Worm (Caenorhabditis elegans): ENCODE data around the gene F17A2.13.

The F17A2.13 gene

ce11 chrX:12313779-12314178, 7.7 kb upstream of the F17A2.13 start:
- no peak for TF ChIP-seq unc-62 (GFP tag; optimal IDR thresholded peaks at IDR 0.05)

- no peak for TF ChIP-seq unc-62 (GFP tag; optimal IDR thresholded peaks at IDR 0.05)
Measured at ce11 chrX:12314395-12314794, 7.1 kb upstream of the F17A2.13 start.

ce11 chrX:12315268-12315667, 6.2 kb upstream of the F17A2.13 start, which contains the start of gene xtr-2:
TSS of gene xtr-2 (plus strand) at chrX:12315568.
- TF ChIP-seq unc-62 (GFP tag; optimal IDR thresholded peaks at IDR 0.05) = no peak

ce11 chrX:12317560-12317959, 3.9 kb upstream of the F17A2.13 start:
- TF ChIP-seq unc-62 (GFP tag; optimal IDR thresholded peaks at IDR 0.05) = no peak

- TF ChIP-seq unc-62 (GFP tag; optimal IDR thresholded peaks at IDR 0.05) = no peak
Measured at ce11 chrX:12320737-12321136, 720 bp upstream of the F17A2.13 start, which contains the start of gene ceh-40. TSS of gene ceh-40 (minus strand) at chrX:12320777.

- no peak for TF ChIP-seq unc-62 (GFP tag; optimal IDR thresholded peaks at IDR 0.05)
Measured at ce11 chrX:12323439-12323838, 2.0 kb downstream of the F17A2.13 start, which contains the start of gene srd-40. TSS of gene srd-40 (plus strand) at chrX:12323739.

ce11 chrX:12326424-12326823, 5.0 kb downstream of the F17A2.13 start, which contains the start of gene srd-41:
TSS of gene srd-41 (plus strand) at chrX:12326724.
- TF ChIP-seq unc-62 (GFP tag; optimal IDR thresholded peaks at IDR 0.05) = no peak

- TF ChIP-seq unc-62 (GFP tag; optimal IDR thresholded peaks at IDR 0.05) = no peak
Measured at ce11 chrX:12328676-12329075, 7.2 kb downstream of the F17A2.13 start, which contains the start of gene srd-45. TSS of gene srd-45 (plus strand) at chrX:12328976.

- no peak for TF ChIP-seq unc-62 (GFP tag; optimal IDR thresholded peaks at IDR 0.05)
Measured at ce11 chrX:12331795-12332194, 10.3 kb downstream of the F17A2.13 start, which contains the start of gene srd-46. TSS of gene srd-46 (plus strand) at chrX:12332095.

ce11 chrX:12333479-12333878, 12.0 kb downstream of the F17A2.13 start, which contains the start of gene srd-47:
TSS of gene srd-47 (plus strand) at chrX:12333642.
- no peak for TF ChIP-seq unc-62 (GFP tag; optimal IDR thresholded peaks at IDR 0.05)

ce11 chrX:12335808-12336207, 14.4 kb downstream of the F17A2.13 start, which contains the start of gene srd-48:
TSS of gene srd-48 (plus strand) at chrX:12336108.
- TF ChIP-seq unc-62 (GFP tag; optimal IDR thresholded peaks at IDR 0.05) = no peak

ce11 chrX:12337846-12338490, 16.5 kb downstream of the F17A2.13 start, which contains the start of gene srd-44:
TSS of gene srd-44 (plus strand) at chrX:12338440.
- TF ChIP-seq unc-62 (GFP tag; optimal IDR thresholded peaks at IDR 0.05) = no peak

- no peak for TF ChIP-seq unc-62 (GFP tag; optimal IDR thresholded peaks at IDR 0.05)
Measured at ce11 chrX:12341338-12341737, 19.9 kb downstream of the F17A2.13 start, which contains the start of gene zig-2. TSS of gene zig-2 (minus strand) at chrX:12341438.

ce11 chrX:12343279-12343678, 21.8 kb downstream of the F17A2.13 start, which contains the start of the genes nspc-9 and nspc-10:
TSS of gene nspc-9 (minus strand) at chrX:12343379.
TSS of gene nspc-10 (plus strand) at chrX:12343609.
- no peak for TF ChIP-seq unc-62 (GFP tag; optimal IDR thresholded peaks at IDR 0.05)

ce11 chrX:12346729-12347128, 25.3 kb downstream of the F17A2.13 start, which contains the start of gene F42F12.11:
TSS of gene F42F12.11 (plus strand) at chrX:12347029.
- no peak for TF ChIP-seq unc-62 (GFP tag; optimal IDR thresholded peaks at IDR 0.05)

- no peak for TF ChIP-seq unc-62 (GFP tag; optimal IDR thresholded peaks at IDR 0.05)
Measured at ce11 chrX:12347822-12348221, 26.4 kb downstream of the F17A2.13 start.

ce11 chrX:12348329-12348728, 26.9 kb downstream of the F17A2.13 start, which contains the start of gene F42F12.14:
TSS of gene F42F12.14 (plus strand) at chrX:12348629.
- no peak for TF ChIP-seq unc-62 (GFP tag; optimal IDR thresholded peaks at IDR 0.05)

Measured in whole organism, dauer.